Worm (Caenorhabditis elegans) whole organism, young adult: ENCODE measurements around the gene mrps-18A.

Source experiments
- athp-1 ChIP-seq: sonication (generic microtip); optimal IDR thresholded peaks from 2 replicates; lab custom pipeline; 2017; ENCODE audit warnings: mild to moderate bottlenecking, missing genetic modification characterization, missing compliant biosample characterization
- ceh-79 ChIP-seq: sonication (generic microtip); optimal IDR thresholded peaks from 2 replicates; lab custom pipeline; 2017; ENCODE audit warnings: mild to moderate bottlenecking, missing genetic modification characterization, missing compliant biosample characterization

- no peak for TF ChIP-seq athp-1 (tag; lab: Kevin White, UChicago)
- TF ChIP-seq ceh-79 (tag; lab: Kevin White, UChicago) = no peak
These were observed 48.9 kb upstream of the mrps-18A start, which contains the start of gene R05D3.12 for ce11 chrIII:8380645-8381044.
